Worm (Caenorhabditis elegans) whole organism, L4 larva: ENCODE data around the gene srab-7.

Experiments
- Y105C5A.15 ChIP-seq: fragments of 200-800 bp; sonication (Bioruptor generic); IDR thresholded peaks from 2 replicates; pipeline ENCODE4 v1.3.6; 2022; ENCODE audit warnings: missing genetic modification characterization, missing compliant biosample characterization
- fkh-10 ChIP-seq: fragments of 150-350 bp; optimal IDR thresholded peaks from 2 replicates; lab custom pipeline; 2014; ENCODE audit warnings: missing biosample characterization, missing genetic modification reagents, missing genetic modification characterization
- nhr-111 ChIP-seq: fragments of 200-800 bp; sonication (Bioruptor generic); optimal IDR thresholded peaks from 2 replicates; lab custom pipeline; 2018; ENCODE audit warnings: mild to moderate bottlenecking, missing genetic modification characterization, missing compliant biosample characterization
- nhr-237 ChIP-seq: sonication (generic microtip); optimal IDR thresholded peaks from 2 replicates; lab custom pipeline; 2017; ENCODE audit warnings: missing biosample characterization, missing genetic modification characterization
- pha-4 ChIP-seq, 2 experiments: fragments of 150-350 bp in 1 of 2; fragments of 200-800 bp in 1 of 2; sonication (Bioruptor generic) in 1 of 2; IDR thresholded peaks in 1 of 2; optimal IDR thresholded peaks in 1 of 2; 2 replicates each; pipeline versions ENCODE4 v1.3.6 to Lab custom; 2014 to 2022; ENCODE audit warnings: missing genetic modification characterization in 2 of 2, missing genetic modification reagents in 2 of 2, missing biosample characterization in 1 of 2, missing compliant biosample characterization in 1 of 2
- zfp-2 ChIP-seq: sonication (generic microtip); optimal IDR thresholded peaks from 2 replicates; lab custom pipeline; 2016; ENCODE audit warnings: mild to moderate bottlenecking, missing genetic modification characterization, missing compliant biosample characterization

DNA sequence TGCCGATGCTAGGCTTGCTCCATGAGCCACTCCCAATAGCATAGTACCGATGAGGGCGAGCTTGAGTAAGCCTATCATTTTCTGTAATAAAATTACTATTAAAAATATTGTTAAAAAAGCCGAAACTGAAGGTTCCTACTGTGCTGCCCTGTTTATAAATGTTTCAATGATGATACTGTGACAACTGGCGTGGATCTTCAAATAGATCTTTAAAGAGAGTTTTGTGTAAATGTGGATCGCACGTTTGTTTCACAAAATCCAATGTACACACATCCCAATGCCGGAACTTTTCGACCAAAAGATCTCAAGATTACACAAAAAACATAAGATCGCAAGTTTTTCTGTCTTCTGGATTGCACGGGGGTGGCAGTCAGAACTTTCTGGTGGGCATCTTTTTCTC lies 10.5 kb upstream of the srab-7 start, which contains the start of gene C36C5.14:
- TF ChIP-seq Y105C5A.15 (GFP tag; lab: Robert Waterston, UW) (no peak), nhr-237 (tag; lab: Kevin White, UChicago) (no peak), zfp-2 (tag; lab: Kevin White, UChicago) (no peak), nhr-111 (GFP tag; lab: Kevin White, UChicago) (no peak), fkh-10 (GFP tag; lab: Kevin White, UChicago) (no peak), pha-4 (GFP tag; IDR thresholded peaks at IDR 0.05; lab: Robert Waterston, UW) (no peak), pha-4 (tag; optimal IDR thresholded peaks at IDR 0.05; lab: Kevin White, UChicago) (no peak)
